Worm (Caenorhabditis elegans): ENCODE results near the gene gly-9.

Gene gly-9

DNA sequence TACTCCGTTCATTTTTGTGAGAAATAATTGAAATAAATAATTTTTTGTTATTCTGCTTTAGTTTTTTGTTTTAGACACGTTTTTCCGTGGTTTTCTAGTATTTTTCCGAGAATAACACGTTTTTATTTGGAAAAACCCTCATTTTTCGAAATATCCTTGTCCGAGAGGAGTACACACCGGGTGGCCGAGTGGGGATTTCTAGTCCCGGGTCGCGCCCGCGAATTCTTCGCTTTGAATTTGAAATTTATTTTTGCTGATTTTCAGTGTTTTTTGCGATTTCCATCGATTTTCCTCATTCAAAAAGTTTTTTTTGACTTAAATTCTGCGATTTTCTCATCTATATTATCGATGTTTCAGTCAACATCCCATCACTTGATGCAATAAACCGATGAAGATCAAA lies at the start of gene gly-9, which contains the start of the genes mib-1 and smc-3:
Gene gly-9 (minus strand): TSS at position 27 of the 400 bp plus-strand sequence.
Gene mib-1 (minus strand): TSS at position 123 of the 400 bp plus-strand sequence.
Gene smc-3 (plus strand): TSS at position 351 of the 400 bp plus-strand sequence.
- TF ChIP-seq ceh-91 (GFP tag; IDR thresholded peaks at IDR 0.05) (peak; percentile 42), F52B5.7 (tag; optimal IDR thresholded peaks at IDR 0.05) (peak; percentile 13), lsl-1 (GFP tag; optimal IDR thresholded peaks at IDR 0.05) (peak; percentile 45), mcd-1 (GFP tag; IDR thresholded peaks at IDR 0.05) (peak; percentile 67), lsy-27 (tag; optimal IDR thresholded peaks at IDR 0.05; ENCODE audit: borderline replicate concordance, insufficient read depth) (no peak), cebp-1 (GFP tag; IDR thresholded peaks at IDR 0.05) (no peak), cebp-1 (tag; optimal IDR thresholded peaks at IDR 0.05) (peak; percentile 52), Y67H2A.10 (GFP tag; conservative IDR thresholded peaks at IDR 0.05) (0 out of 2 replicates have a peak, but pooled peaks have one; percentile 8), Y79H2A.3 (GFP tag; conservative IDR thresholded peaks at IDR 0.05) (0 out of 2 replicates have a peak, but pooled peaks have one; percentile 21), hrde-1 (tag; optimal IDR thresholded peaks at IDR 0.05; ENCODE audit: borderline replicate concordance) (no peak), mel-28 (tag; optimal IDR thresholded peaks at IDR 0.05; ENCODE audit: borderline replicate concordance) (no peak), B0336.3 (GFP tag; IDR thresholded peaks at IDR 0.05) (0 out of 2 replicates have a peak, but pooled peaks have one; percentile 39), rec-8 (tag; optimal IDR thresholded peaks at IDR 0.05) (peak in 1 of 2 experiments; percentile 37), chd-7 (tag; optimal IDR thresholded peaks at IDR 0.05) (no peak), snpc-1.3 (tag; optimal IDR thresholded peaks at IDR 0.05; ENCODE audit: insufficient read depth) (no peak), aptf-2 (GFP tag; conservative IDR thresholded peaks at IDR 0.05) (peak; percentile 69; the same call in 1 of the 2 replicates), ceh-100 (GFP tag; IDR thresholded peaks at IDR 0.05) (peak; percentile 69), F33H1.4 (GFP tag; IDR thresholded peaks at IDR 0.05) (peak; percentile 60), lir-1 (GFP tag; conservative IDR thresholded peaks at IDR 0.05) (0 out of 2 replicates have a peak, but pooled peaks have one; percentile 25), madf-10 (tag; optimal IDR thresholded peaks at IDR 0.05) (peak; percentile 84), hmg-1.2 (GFP tag; IDR thresholded peaks at IDR 0.05) (peak; percentile 24; the same call in 1 of the 2 replicates), madf-3 (GFP tag; IDR thresholded peaks at IDR 0.05) (no peak), efl-1 (GFP tag; optimal IDR thresholded peaks at IDR 0.05) (peak; percentile 73), ztf-25 (GFP tag; IDR thresholded peaks at IDR 0.05) (no peak), repo-1 (tag; optimal IDR thresholded peaks at IDR 0.05) (no peak), ZK185.1 (tag; optimal IDR thresholded peaks at IDR 0.05; ENCODE audit: poor library complexity, severe bottlenecking) (no peak), unc-130 (GFP tag; optimal IDR thresholded peaks at IDR 0.05) (peak; percentile 71), ztf-28 (GFP tag; IDR thresholded peaks at IDR 0.05) (peak; percentile 76; the same call in 1 of the 2 replicates), cebp-2 (GFP tag; IDR thresholded peaks at IDR 0.05) (no peak), ztf-22 (GFP tag; optimal IDR thresholded peaks at IDR 0.05) (no peak), ztf-18 (tag; optimal IDR thresholded peaks at IDR 0.05) (no peak), lin-54 (GFP tag; optimal IDR thresholded peaks at IDR 0.05) (peak; percentile 87), madf-6 (GFP tag; IDR thresholded peaks at IDR 0.05) (peak; percentile 81), ceh-27 (GFP tag; optimal IDR thresholded peaks at IDR 0.05) (peak; percentile 84), lin-35 (GFP tag; optimal IDR thresholded peaks at IDR 0.05) (peak in 1 of 3 experiments; percentile 17), Y53F4B.3 (GFP tag; IDR thresholded peaks at IDR 0.05) (no peak), ztf-6 (GFP tag; IDR thresholded peaks at IDR 0.05) (0 out of 2 replicates have a peak, but pooled peaks have one; percentile 16), B0019.2 (GFP tag; conservative IDR thresholded peaks at IDR 0.05) (no peak; the same call in 1 of the 2 replicates), madf-8 (GFP tag; conservative IDR thresholded peaks at IDR 0.05) (peak; percentile 64), hlh-12 (tag; optimal IDR thresholded peaks at IDR 0.05) (no peak), ceh-58 (GFP tag; IDR thresholded peaks at IDR 0.05) (no peak), F57A8.1 (GFP tag; optimal IDR thresholded peaks at IDR 0.05) (no peak), bed-2 (GFP tag; IDR thresholded peaks at IDR 0.05) (peak; percentile 48; the same call in 1 of the 2 replicates), akir-1 (GFP tag; optimal IDR thresholded peaks at IDR 0.05) (no peak), dox-1 (GFP tag; IDR thresholded peaks at IDR 0.05) (peak; percentile 74), attf-3 (GFP tag; conservative IDR thresholded peaks at IDR 0.05) (0 out of 2 replicates have a peak, but pooled peaks have one; percentile 7), D2030.7 (GFP tag; IDR thresholded peaks at IDR 0.05) (peak; percentile 59)
